Worm (Caenorhabditis elegans): ENCODE results near the gene col-20.

col-20 gene

ce11 chrII:4885976-4886375, 15.4 kb upstream of the col-20 start, which contains the start of gene R05F9.7:
TSS of gene R05F9.7 (plus strand) at chrII:4886276.
- TF ChIP-seq ets-7 (tag; optimal IDR thresholded peaks at IDR 0.05): no peak
- no peak for TF ChIP-seq ceh-36 (tag; optimal IDR thresholded peaks at IDR 0.05)
- TF ChIP-seq B0310.2 (tag; optimal IDR thresholded peaks at IDR 0.05): no peak
- TF ChIP-seq hmbx-1 (tag; optimal IDR thresholded peaks at IDR 0.05): no peak
- TF ChIP-seq ama-1 (optimal IDR thresholded peaks at IDR 0.05): no peak
- no peak for TF ChIP-seq pes-1 (GFP tag; IDR thresholded peaks at IDR 0.05)
- TF ChIP-seq scrt-1 (GFP tag; IDR thresholded peaks at IDR 0.05): no peak
- no peak for TF ChIP-seq tra-4 (tag; optimal IDR thresholded peaks at IDR 0.05)
- no peak for TF ChIP-seq ceh-13 (GFP tag; optimal IDR thresholded peaks at IDR 0.05)
- TF ChIP-seq sea-1 (GFP tag; conservative IDR thresholded peaks at IDR 0.05): no peak
- TF ChIP-seq aly-1 (tag; optimal IDR thresholded peaks at IDR 0.05): no peak
- TF ChIP-seq hmg-4 (GFP tag; optimal IDR thresholded peaks at IDR 0.05): no peak
- no peak for TF ChIP-seq tbx-11 (GFP tag; IDR thresholded peaks at IDR 0.05)
- no peak for TF ChIP-seq hnd-1 (tag; optimal IDR thresholded peaks at IDR 0.05)

- TF ChIP-seq tbx-11 (GFP tag; IDR thresholded peaks at IDR 0.05) (no peak), sea-1 (GFP tag; conservative IDR thresholded peaks at IDR 0.05) (no peak), ceh-36 (tag; optimal IDR thresholded peaks at IDR 0.05) (no peak), F13C5.2 (tag; optimal IDR thresholded peaks at IDR 0.05) (no peak), hmg-4 (GFP tag; optimal IDR thresholded peaks at IDR 0.05) (no peak), ceh-13 (GFP tag; optimal IDR thresholded peaks at IDR 0.05) (no peak), aly-1 (tag; optimal IDR thresholded peaks at IDR 0.05) (no peak), hnd-1 (tag; optimal IDR thresholded peaks at IDR 0.05) (no peak), hmbx-1 (tag; optimal IDR thresholded peaks at IDR 0.05) (no peak), B0310.2 (tag; optimal IDR thresholded peaks at IDR 0.05) (no peak), flt-1 (GFP tag; IDR thresholded peaks at IDR 0.05) (no peak), ets-7 (tag; optimal IDR thresholded peaks at IDR 0.05) (no peak), ama-1 (optimal IDR thresholded peaks at IDR 0.05) (no peak)
Measured at ce11 chrII:4884403-4884802, 13.8 kb upstream of the col-20 start.

ce11 chrII:4883412-4883811, 12.8 kb upstream of the col-20 start, which contains the start of gene gst-8:
TSS of gene gst-8 (plus strand) at chrII:4883712.
- TF ChIP-seq tbx-37 (GFP tag; conservative IDR thresholded peaks at IDR 0.05) (no peak), ets-7 (tag; optimal IDR thresholded peaks at IDR 0.05) (no peak), ama-1 (optimal IDR thresholded peaks at IDR 0.05) (no peak), hmg-4 (GFP tag; optimal IDR thresholded peaks at IDR 0.05) (no peak), ceh-13 (GFP tag; optimal IDR thresholded peaks at IDR 0.05) (no peak), ceh-36 (tag; optimal IDR thresholded peaks at IDR 0.05) (no peak), tbx-11 (GFP tag; IDR thresholded peaks at IDR 0.05) (no peak)

ce11 chrII:4882498-4882897, 11.9 kb upstream of the col-20 start:
- TF ChIP-seq tra-4 (tag; optimal IDR thresholded peaks at IDR 0.05): no peak
- TF ChIP-seq B0310.2 (tag; optimal IDR thresholded peaks at IDR 0.05): no peak
- no peak for TF ChIP-seq hmbx-1 (tag; optimal IDR thresholded peaks at IDR 0.05)
- no peak for TF ChIP-seq tbx-11 (GFP tag; IDR thresholded peaks at IDR 0.05)
- no peak for TF ChIP-seq ceh-13 (GFP tag; optimal IDR thresholded peaks at IDR 0.05)
- no peak for TF ChIP-seq ets-7 (tag; optimal IDR thresholded peaks at IDR 0.05)
- no peak for TF ChIP-seq hmg-4 (GFP tag; optimal IDR thresholded peaks at IDR 0.05)
- TF ChIP-seq hnd-1 (tag; optimal IDR thresholded peaks at IDR 0.05): no peak
- no peak for TF ChIP-seq flt-1 (GFP tag; IDR thresholded peaks at IDR 0.05)
- TF ChIP-seq scrt-1 (GFP tag; IDR thresholded peaks at IDR 0.05): no peak
- no peak for TF ChIP-seq pes-1 (GFP tag; IDR thresholded peaks at IDR 0.05)

DNA sequence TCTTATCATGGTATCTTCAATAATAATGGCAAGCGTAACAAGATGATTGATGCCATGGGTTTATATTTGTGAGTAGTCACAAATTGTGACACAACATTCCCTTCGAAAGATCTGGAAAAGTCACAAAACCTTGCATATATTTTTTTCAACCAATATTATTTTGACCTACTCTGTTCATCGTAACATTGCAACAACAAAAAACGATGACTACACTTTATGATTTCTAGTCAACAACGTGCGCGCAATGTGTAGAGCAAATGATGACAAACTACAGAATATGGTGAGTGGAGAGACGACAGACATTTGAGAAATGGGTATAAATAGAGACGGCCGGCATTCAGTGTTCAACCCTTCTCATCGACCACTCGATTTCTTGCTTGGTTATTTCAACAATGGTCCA, 11.1 kb upstream of the col-20 start, which contains the start of gene gst-7:
Gene gst-7, plus strand, starts transcription at position 336 of the 400 bp plus-strand sequence.
- no peak for TF ChIP-seq F13C5.2 (tag; optimal IDR thresholded peaks at IDR 0.05)
- TF ChIP-seq hnd-1 (tag; optimal IDR thresholded peaks at IDR 0.05): no peak
- no peak for TF ChIP-seq ceh-36 (tag; optimal IDR thresholded peaks at IDR 0.05)
- TF ChIP-seq hmg-4 (GFP tag; optimal IDR thresholded peaks at IDR 0.05): no peak
- no peak for TF ChIP-seq ama-1 (optimal IDR thresholded peaks at IDR 0.05)
- TF ChIP-seq flt-1 (GFP tag; IDR thresholded peaks at IDR 0.05): no peak
- no peak for TF ChIP-seq tbx-37 (GFP tag; conservative IDR thresholded peaks at IDR 0.05)
- no peak for TF ChIP-seq ets-7 (tag; optimal IDR thresholded peaks at IDR 0.05)
- no peak for TF ChIP-seq sea-1 (GFP tag; conservative IDR thresholded peaks at IDR 0.05)
- no peak for TF ChIP-seq hmbx-1 (tag; optimal IDR thresholded peaks at IDR 0.05)
- no peak for TF ChIP-seq tbx-11 (GFP tag; IDR thresholded peaks at IDR 0.05)
- TF ChIP-seq aly-1 (tag; optimal IDR thresholded peaks at IDR 0.05): no peak
- no peak for TF ChIP-seq pes-1 (GFP tag; IDR thresholded peaks at IDR 0.05)
- no peak for TF ChIP-seq ceh-13 (GFP tag; optimal IDR thresholded peaks at IDR 0.05)
- TF ChIP-seq B0310.2 (tag; optimal IDR thresholded peaks at IDR 0.05): no peak
- no peak for TF ChIP-seq scrt-1 (GFP tag; IDR thresholded peaks at IDR 0.05)

- no peak for TF ChIP-seq ceh-36 (tag; optimal IDR thresholded peaks at IDR 0.05)
- no peak for TF ChIP-seq ceh-13 (GFP tag; optimal IDR thresholded peaks at IDR 0.05)
- no peak for TF ChIP-seq tbx-37 (GFP tag; conservative IDR thresholded peaks at IDR 0.05)
- no peak for TF ChIP-seq hmg-4 (GFP tag; optimal IDR thresholded peaks at IDR 0.05)
- no peak for TF ChIP-seq scrt-1 (GFP tag; IDR thresholded peaks at IDR 0.05)
- TF ChIP-seq pes-1 (GFP tag; IDR thresholded peaks at IDR 0.05): no peak
- no peak for TF ChIP-seq hnd-1 (tag; optimal IDR thresholded peaks at IDR 0.05)
- no peak for TF ChIP-seq flt-1 (GFP tag; IDR thresholded peaks at IDR 0.05)
- no peak for TF ChIP-seq ama-1 (optimal IDR thresholded peaks at IDR 0.05)
- TF ChIP-seq tbx-11 (GFP tag; IDR thresholded peaks at IDR 0.05): no peak
- no peak for TF ChIP-seq aly-1 (tag; optimal IDR thresholded peaks at IDR 0.05)
- no peak for TF ChIP-seq ets-7 (tag; optimal IDR thresholded peaks at IDR 0.05)
- no peak for TF ChIP-seq B0310.2 (tag; optimal IDR thresholded peaks at IDR 0.05)
Measured at ce11 chrII:4879629-4880028, 9.0 kb upstream of the col-20 start, which contains the start of gene gst-6. TSS of gene gst-6 (plus strand) at chrII:4879891.

ce11 chrII:4876091-4876490, 5.5 kb upstream of the col-20 start, which contains the start of gene F11G11.13:
TSS of gene F11G11.13 (minus strand) at chrII:4876179.
- TF ChIP-seq hnd-1 (tag; optimal IDR thresholded peaks at IDR 0.05) (no peak), B0310.2 (tag; optimal IDR thresholded peaks at IDR 0.05) (no peak), ceh-13 (GFP tag; optimal IDR thresholded peaks at IDR 0.05) (no peak), F13C5.2 (tag; optimal IDR thresholded peaks at IDR 0.05) (no peak), tbx-37 (GFP tag; conservative IDR thresholded peaks at IDR 0.05) (no peak), ama-1 (optimal IDR thresholded peaks at IDR 0.05) (no peak), ceh-36 (tag; optimal IDR thresholded peaks at IDR 0.05) (no peak), aly-1 (tag; optimal IDR thresholded peaks at IDR 0.05) (no peak), hmbx-1 (tag; optimal IDR thresholded peaks at IDR 0.05) (no peak), ets-7 (tag; optimal IDR thresholded peaks at IDR 0.05) (no peak)
